Worm (Caenorhabditis elegans) whole organism, L1 larva: Measurements from ENCODE around the gene T01G1.2.

ENCODE experiments used
- nhr-11 ChIP-seq: fragments of 150-350 bp; optimal IDR thresholded peaks from 2 replicates; lab custom pipeline; 2014; ENCODE audit warnings: missing biosample characterization, missing genetic modification characterization
- sptf-1 ChIP-seq: fragments of 150-350 bp; optimal IDR thresholded peaks from 2 replicates; lab custom pipeline; 2014; ENCODE audit warnings: missing biosample characterization, missing genetic modification characterization
- unc-98 ChIP-seq: fragments of 200-800 bp; sonication (Bioruptor generic); IDR thresholded peaks from 2 replicates; pipeline ENCODE4 v1.3.6; 2022; ENCODE audit warnings: missing genetic modification characterization, missing compliant biosample characterization
- zag-1 ChIP-seq: fragments of 150-350 bp; optimal IDR thresholded peaks from 2 replicates; lab custom pipeline; 2014; ENCODE audit warnings: missing biosample characterization, missing genetic modification characterization

DNA sequence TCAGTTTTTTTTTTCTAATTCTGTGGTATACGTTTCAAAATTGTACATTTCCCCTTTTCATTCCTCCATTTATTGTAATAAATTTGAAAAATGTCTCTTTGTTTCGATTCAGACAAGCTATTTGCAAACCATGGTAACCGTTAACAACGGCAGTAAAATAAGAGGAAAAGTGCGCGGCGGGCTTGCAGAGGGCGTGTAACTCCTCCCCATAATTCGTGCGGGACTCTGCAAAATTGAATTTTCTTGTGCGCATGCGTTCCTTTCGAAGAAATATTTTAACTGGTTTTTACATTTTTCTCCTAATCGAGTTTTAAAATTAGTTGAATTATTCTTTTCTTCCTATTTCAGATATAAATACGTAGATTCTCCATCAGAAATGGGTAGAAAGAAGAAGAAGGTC, 43.6 kb upstream of the T01G1.2 start, which contains the start of gene znf-207:
- no peak for TF ChIP-seq unc-98 (GFP tag; lab: Robert Waterston, UW)
- no peak for TF ChIP-seq zag-1 (tag; lab: Kevin White, UChicago)
- TF ChIP-seq sptf-1 (tag; lab: Kevin White, UChicago), result no peak
- no peak for TF ChIP-seq nhr-11
